Fruit fly (Drosophila melanogaster) S2 (cell line): ENCODE measurements around the gene Cpr23B.

Experiments
- CG8478 ChIP-seq: fragments of >200 bp; optimal IDR thresholded peaks from 2 replicates; lab custom pipeline; 2018
- CTCF ChIP-seq, 2 experiments: fragments of >200 bp; optimal IDR thresholded peaks; 2 replicates each; lab custom pipeline; 2018

dm6 chr2L:2885503-2886225, 47.5 kb downstream of the Cpr23B start, which contains the start of the genes NTPase and lilli:
- TF ChIP-seq CG8478 (lab: Kevin White, UChicago) = no peak
- peak in 1 of 2 experiments; percentile 14 for TF ChIP-seq CTCF (optimal IDR thresholded peaks at IDR 0.05; lab: Kevin White, UChicago)
